Worm (Caenorhabditis elegans) whole organism, midembryonic: Measurements from ENCODE around the gene Y116A8C.19.

Experiments used
- T22C8.4 ChIP-seq: fragments of 200-800 bp; sonication (Bioruptor generic); IDR thresholded peaks from 2 replicates; pipeline ENCODE4 v1.3.6; 2022; ENCODE audit warnings: missing genetic modification characterization, missing compliant biosample characterization
- cog-1 ChIP-seq: sonication (generic microtip); optimal IDR thresholded peaks from 2 replicates; lab custom pipeline; 2016; ENCODE audit warnings: missing genetic modification characterization, missing compliant biosample characterization
- flt-1 ChIP-seq: fragments of 200-800 bp; sonication (Bioruptor generic); IDR thresholded peaks from 2 replicates; pipeline ENCODE4 v1.3.6; 2022; ENCODE audit warnings: missing genetic modification characterization, missing compliant biosample characterization
- klf-2 ChIP-seq: fragments of 200-800 bp; sonication (Bioruptor generic); conservative IDR thresholded peaks from 2 replicates; pipeline ENCODE4 v1.3.6; 2022; ENCODE audit warnings: missing genetic modification reagents, missing genetic modification characterization, missing compliant biosample characterization
- med-1 ChIP-seq: sonication (generic microtip); optimal IDR thresholded peaks from 2 replicates; lab custom pipeline; 2017; ENCODE audit warnings: missing genetic modification characterization, mild to moderate bottlenecking, missing compliant biosample characterization, antibody characterized with exemption, missing genetic modification reagents; ENCODE audit not compliant: insufficient read depth
- ref-1 ChIP-seq: fragments of 200-800 bp; sonication (Bioruptor generic); conservative IDR thresholded peaks from 2 replicates; pipeline ENCODE4 v1.3.6; 2022; ENCODE audit warnings: missing genetic modification reagents, missing genetic modification characterization, missing compliant biosample characterization
- tab-1 ChIP-seq: fragments of 200-800 bp; sonication (Bioruptor generic); IDR thresholded peaks from 2 replicates; pipeline ENCODE4 v1.3.6; 2022; ENCODE audit warnings: missing genetic modification characterization, missing compliant biosample characterization
- ztf-23 ChIP-seq: fragments of 200-800 bp; sonication (Bioruptor generic); IDR thresholded peaks from 2 replicates; pipeline ENCODE4 v1.3.6; 2022; ENCODE audit warnings: missing genetic modification reagents, missing genetic modification characterization, missing compliant biosample characterization
- ztf-29 ChIP-seq: fragments of 200-800 bp; sonication (Bioruptor generic); IDR thresholded peaks from 2 replicates; pipeline ENCODE4 v1.3.6; 2022; ENCODE audit warnings: missing genetic modification reagents, missing genetic modification characterization, missing compliant biosample characterization

The Y116A8C.19 gene

DNA sequence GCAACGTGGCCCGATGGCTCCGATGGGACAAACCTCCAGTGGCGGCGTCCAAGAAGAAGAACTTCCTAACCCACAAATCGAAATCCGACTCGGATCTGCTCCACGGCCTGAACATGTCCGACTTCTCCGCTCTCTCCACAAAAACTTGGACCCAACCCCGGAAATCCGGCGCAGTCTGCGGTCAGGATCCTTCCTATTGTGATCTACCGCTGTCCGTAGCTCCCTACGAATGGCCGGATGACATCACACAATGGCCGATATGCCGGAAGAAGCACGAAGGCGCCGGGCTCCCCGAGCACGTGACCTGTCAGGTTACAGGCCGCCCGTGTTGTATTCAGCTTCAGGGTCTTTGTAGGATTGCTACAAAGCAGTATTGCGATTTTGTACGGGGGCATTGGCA, 29.2 kb downstream of the Y116A8C.19 start:
- TF ChIP-seq cog-1 (tag; lab: Kevin White, UChicago) (no peak), flt-1 (no peak), med-1 (no peak), klf-2 (no peak), T22C8.4 (GFP tag; lab: Robert Waterston, UW) (no peak), tab-1 (GFP tag; lab: Robert Waterston, UW) (no peak), ref-1 (no peak), ztf-29 (no peak), ztf-23 (GFP tag; lab: Robert Waterston, UW) (no peak)

DNA sequence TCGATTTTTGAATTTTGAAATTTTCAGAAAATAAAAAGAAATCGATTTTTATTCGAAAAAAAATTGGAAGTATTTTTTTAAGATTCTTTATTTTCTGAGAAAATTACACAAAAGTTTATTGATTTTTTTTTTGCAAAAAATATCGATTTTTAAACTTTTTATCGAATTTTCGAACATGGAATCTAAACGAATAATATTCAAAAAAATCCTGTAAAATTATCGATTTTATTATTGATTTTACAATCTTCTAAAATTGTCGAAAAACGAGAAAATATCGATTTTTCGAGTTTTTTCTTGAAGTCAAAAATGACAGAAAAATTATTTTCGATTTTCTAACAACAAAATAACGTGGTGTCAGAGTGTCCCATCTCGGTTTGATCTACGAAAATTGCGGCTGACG, 33.7 kb downstream of the Y116A8C.19 start:
- TF ChIP-seq T22C8.4 (GFP tag; lab: Robert Waterston, UW) (peak; percentile 14; the same call in 1 of the 2 replicates), klf-2 (no peak)

DNA sequence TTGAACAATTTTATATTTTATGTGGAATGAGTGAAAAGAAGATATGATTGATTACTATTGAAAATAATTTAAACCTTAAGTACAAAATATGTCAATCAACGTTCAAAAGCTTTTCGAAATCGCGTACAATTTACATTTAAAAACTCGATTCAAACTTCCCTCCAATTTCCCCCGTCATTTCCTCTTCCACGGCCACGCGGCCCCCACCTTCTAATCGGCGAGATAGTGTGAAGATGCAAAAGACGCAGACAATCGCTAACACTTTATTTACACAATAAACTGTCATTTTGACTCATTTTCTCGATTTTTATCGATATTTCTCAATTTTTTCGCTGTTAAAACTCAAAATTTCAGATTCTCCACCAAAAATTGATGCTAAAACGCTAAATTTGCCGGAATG, 44.0 kb downstream of the Y116A8C.19 start, which contains the start of gene rom-4:
TSS of gene rom-4 (plus strand) at position 398 of the 400 bp plus-strand sequence.
- TF ChIP-seq flt-1 (no peak), T22C8.4 (GFP tag; lab: Robert Waterston, UW) (peak; percentile 48; the same call in 1 of the 2 replicates), med-1 (no peak), cog-1 (tag; lab: Kevin White, UChicago) (peak; percentile 28)
